Fruit fly (Drosophila melanogaster): Measurements from ENCODE around the gene CG3857.

dm6 chrX:1950311-1950710 lies 10.5 kb upstream of the CG3857 start:
- TF ChIP-seq psq (optimal IDR thresholded peaks at IDR 0.05) (no peak), Dll (optimal IDR thresholded peaks at IDR 0.05) (no peak), CG8478 (optimal IDR thresholded peaks at IDR 0.05) (no peak), EcR (GFP tag; optimal IDR thresholded peaks at IDR 0.05) (peak; percentile 85 to 95), pan (optimal IDR thresholded peaks at IDR 0.05) (no peak)
